Worm (Caenorhabditis elegans) whole organism, L2 larva: ENCODE results near the gene W08F4.12.

ENCODE experiments used
- C34F6.9 ChIP-seq: fragments of 150-350 bp; optimal IDR thresholded peaks from 2 replicates; lab custom pipeline; 2014; ENCODE audit warnings: missing biosample characterization, missing genetic modification characterization
- R02D3.7 ChIP-seq: fragments of 150-350 bp; optimal IDR thresholded peaks from 2 replicates; lab custom pipeline; 2014; ENCODE audit warnings: missing biosample characterization, missing genetic modification characterization
- Y55F3AM.14 ChIP-seq: fragments of 200-800 bp; sonication (Bioruptor generic); optimal IDR thresholded peaks from 2 replicates; lab custom pipeline; 2018; ENCODE audit warnings: mild to moderate bottlenecking, missing genetic modification characterization, missing compliant biosample characterization
- alr-1 ChIP-seq: fragments of 150-350 bp; optimal IDR thresholded peaks from 2 replicates; lab custom pipeline; 2014; ENCODE audit warnings: missing biosample characterization, missing genetic modification characterization
- aly-2 ChIP-seq: fragments of 150-350 bp; optimal IDR thresholded peaks from 2 replicates; lab custom pipeline; 2014; ENCODE audit warnings: missing biosample characterization, missing genetic modification characterization
- blmp-1 ChIP-seq: sonication (generic microtip); optimal IDR thresholded peaks from 2 replicates; lab custom pipeline; 2017; ENCODE audit warnings: missing genetic modification characterization, mild to moderate bottlenecking, missing compliant biosample characterization, antibody characterized with exemption, moderate library complexity; ENCODE audit not compliant: insufficient read depth
- ceh-16 ChIP-seq: fragments of 150-350 bp; optimal IDR thresholded peaks from 2 replicates; lab custom pipeline; 2014; ENCODE audit warnings: missing biosample characterization, missing genetic modification characterization
- ceh-82 ChIP-seq: fragments of 150-350 bp; optimal IDR thresholded peaks from 2 replicates; lab custom pipeline; 2014; ENCODE audit warnings: missing biosample characterization, missing genetic modification characterization
- crh-2 ChIP-seq: sonication (generic microtip); optimal IDR thresholded peaks from 2 replicates; lab custom pipeline; 2017; ENCODE audit warnings: missing biosample characterization, missing genetic modification characterization
- egl-27 ChIP-seq: sonication (generic microtip); optimal IDR thresholded peaks from 3 replicates; lab custom pipeline; 2017; ENCODE audit warnings: missing biosample characterization, missing genetic modification reagents, missing genetic modification characterization
- elt-1 ChIP-seq: fragments of 150-350 bp; optimal IDR thresholded peaks from 2 replicates; lab custom pipeline; 2014; ENCODE audit warnings: missing biosample characterization, missing genetic modification characterization
- elt-3 ChIP-seq: sonication (generic microtip); optimal IDR thresholded peaks from 2 replicates; lab custom pipeline; 2017; ENCODE audit warnings: missing biosample characterization, missing genetic modification characterization
- fos-1 ChIP-seq: fragments of 150-350 bp; optimal IDR thresholded peaks from 2 replicates; lab custom pipeline; 2014; ENCODE audit warnings: missing biosample characterization, missing genetic modification characterization
- gmeb-1 ChIP-seq: fragments of 150-350 bp; optimal IDR thresholded peaks from 2 replicates; lab custom pipeline; 2014; ENCODE audit warnings: missing biosample characterization, missing genetic modification characterization
- lin-39 ChIP-seq: fragments of 150-350 bp; optimal IDR thresholded peaks from 2 replicates; lab custom pipeline; 2014; ENCODE audit warnings: missing biosample characterization, missing genetic modification reagents, missing genetic modification characterization
- lsy-2 ChIP-seq, 2 experiments: fragments of 150-350 bp in 1 of 2; sonication (generic microtip) in 1 of 2; optimal IDR thresholded peaks; 2 replicates each; lab custom pipeline; 2014 to 2017; ENCODE audit warnings: missing biosample characterization in 2 of 2, missing genetic modification characterization in 2 of 2
- mab-5 ChIP-seq: fragments of 150-350 bp; optimal IDR thresholded peaks from 2 replicates; lab custom pipeline; 2014; ENCODE audit warnings: missing biosample characterization, missing genetic modification characterization
- mbf-1 ChIP-seq: sonication (generic microtip); optimal IDR thresholded peaks from 2 replicates; lab custom pipeline; 2017; ENCODE audit warnings: missing biosample characterization, missing genetic modification characterization
- mdl-1 ChIP-seq, 2 experiments: fragments of 150-350 bp in 1 of 2; sonication (generic microtip) in 1 of 2; optimal IDR thresholded peaks; 2 replicates each; lab custom pipeline; 2017; ENCODE audit warnings: missing biosample characterization in 2 of 2, missing genetic modification characterization in 2 of 2
- nhr-10 ChIP-seq: sonication (generic microtip); optimal IDR thresholded peaks from 2 replicates; lab custom pipeline; 2017; ENCODE audit warnings: missing biosample characterization, missing genetic modification characterization
- nhr-11 ChIP-seq: fragments of 150-350 bp; optimal IDR thresholded peaks from 2 replicates; lab custom pipeline; 2014; ENCODE audit warnings: missing biosample characterization, missing genetic modification characterization
- nhr-12 ChIP-seq: fragments of 150-350 bp; optimal IDR thresholded peaks from 2 replicates; lab custom pipeline; 2014; ENCODE audit warnings: missing biosample characterization, missing genetic modification characterization
- nhr-129 ChIP-seq: fragments of 150-350 bp; optimal IDR thresholded peaks from 2 replicates; lab custom pipeline; 2014; ENCODE audit warnings: missing biosample characterization, missing genetic modification characterization
- nhr-21 ChIP-seq: fragments of 150-350 bp; optimal IDR thresholded peaks from 2 replicates; lab custom pipeline; 2014; ENCODE audit warnings: missing biosample characterization, missing genetic modification characterization
- nhr-23 ChIP-seq: fragments of 150-350 bp; optimal IDR thresholded peaks from 2 replicates; lab custom pipeline; 2014; ENCODE audit warnings: missing biosample characterization, missing genetic modification reagents, missing genetic modification characterization
- nhr-6 ChIP-seq: fragments of 150-350 bp; optimal IDR thresholded peaks from 2 replicates; lab custom pipeline; 2014; ENCODE audit warnings: missing biosample characterization, missing genetic modification characterization
- sem-4 ChIP-seq: fragments of 150-350 bp; optimal IDR thresholded peaks from 2 replicates; lab custom pipeline; 2014; ENCODE audit warnings: missing biosample characterization, missing genetic modification reagents, missing genetic modification characterization
- sma-9 ChIP-seq, 2 experiments: fragments of 150-350 bp in 1 of 2; sonication (generic microtip) in 1 of 2; optimal IDR thresholded peaks; 2 replicates each; lab custom pipeline; 2014 to 2016; ENCODE audit warnings: missing genetic modification characterization in 2 of 2, mild to moderate bottlenecking in 1 of 2, missing biosample characterization in 1 of 2, missing compliant biosample characterization in 1 of 2, missing genetic modification reagents in 1 of 2, moderate library complexity in 1 of 2
- unc-39 ChIP-seq: fragments of 150-350 bp; optimal IDR thresholded peaks from 2 replicates; lab custom pipeline; 2014; ENCODE audit warnings: missing biosample characterization, missing genetic modification characterization
- unc-55 ChIP-seq: fragments of 150-350 bp; sonication (generic microtip); optimal IDR thresholded peaks from 3 replicates; lab custom pipeline; 2014; ENCODE audit warnings: missing biosample characterization, missing genetic modification reagents, missing genetic modification characterization
- zag-1 ChIP-seq: fragments of 150-350 bp; optimal IDR thresholded peaks from 2 replicates; lab custom pipeline; 2014; ENCODE audit warnings: missing biosample characterization, missing genetic modification characterization
- ztf-1 ChIP-seq: fragments of 200-800 bp; sonication (Bioruptor generic); conservative IDR thresholded peaks from 2 replicates; pipeline ENCODE4 v1.3.6; 2022; ENCODE audit warnings: missing genetic modification characterization, missing compliant biosample characterization
- ztf-11 ChIP-seq: sonication (generic microtip); optimal IDR thresholded peaks from 2 replicates; lab custom pipeline; 2017; ENCODE audit warnings: missing biosample characterization, missing genetic modification characterization
- ztf-4 ChIP-seq: fragments of 150-350 bp; optimal IDR thresholded peaks from 2 replicates; lab custom pipeline; 2014; ENCODE audit warnings: missing biosample characterization, missing genetic modification characterization

The W08F4.12 gene

ce11 chrII:602969-603368 lies 18.7 kb upstream of the W08F4.12 start (continued):
- TF ChIP-seq sma-9 (GFP tag; optimal IDR thresholded peaks at IDR 0.05; lab: Kevin White, UChicago): peak; percentile 54
- TF ChIP-seq sma-9 (tag; optimal IDR thresholded peaks at IDR 0.05; lab: Kevin White, UChicago): no peak
- no peak for TF ChIP-seq nhr-6 (tag; lab: Kevin White, UChicago)
- no peak for TF ChIP-seq ztf-11 (tag; lab: Kevin White, UChicago)
- peak; percentile 84 for TF ChIP-seq unc-55 (GFP tag; lab: Kevin White, UChicago)
- peak; percentile 69 for TF ChIP-seq sem-4 (tag; lab: Kevin White, UChicago)
- no peak for TF ChIP-seq alr-1
- peak in 1 of 2 experiments; percentile 66 for TF ChIP-seq mdl-1 (tag; optimal IDR thresholded peaks at IDR 0.05; lab: Kevin White, UChicago)
- TF ChIP-seq Y55F3AM.14 (GFP tag; lab: Kevin White, UChicago): no peak
- peak in 1 of 2 experiments; percentile 77 for TF ChIP-seq lsy-2 (tag; optimal IDR thresholded peaks at IDR 0.05; lab: Kevin White, UChicago)
- TF ChIP-seq, all 48 proteins: peak for 16

- TF ChIP-seq ceh-82 (tag; lab: Kevin White, UChicago) (no peak), egl-27 (tag; lab: Kevin White, UChicago) (no peak), nhr-12 (tag; lab: Kevin White, UChicago) (no peak), unc-39 (tag; lab: Kevin White, UChicago) (no peak), mab-5 (tag; lab: Kevin White, UChicago) (no peak), nhr-23 (no peak), blmp-1 (tag; lab: Kevin White, UChicago) (no peak), mbf-1 (tag; lab: Kevin White, UChicago) (no peak), ceh-16 (tag; lab: Kevin White, UChicago) (no peak), elt-3 (tag; lab: Kevin White, UChicago) (no peak), nhr-11 (tag; lab: Kevin White, UChicago) (no peak), R02D3.7 (no peak), lsy-2 (tag; optimal IDR thresholded peaks at IDR 0.05; lab: Kevin White, UChicago) (no peak), nhr-10 (no peak), lin-39 (tag; lab: Kevin White, UChicago) (no peak), C34F6.9 (tag; lab: Kevin White, UChicago) (no peak), nhr-21 (tag; lab: Kevin White, UChicago) (no peak), Y55F3AM.14 (GFP tag; lab: Kevin White, UChicago) (no peak)
Observed at ce11 chrII:602020-602419, 17.8 kb upstream of the W08F4.12 start, which contains the start of gene nhl-3. Gene nhl-3 (minus strand): TSS chrII:602120.

- TF ChIP-seq egl-27 (tag; lab: Kevin White, UChicago): peak; percentile 49
- TF ChIP-seq elt-1 (tag; lab: Kevin White, UChicago): no peak
- TF ChIP-seq fos-1: no peak
- peak; percentile 79 for TF ChIP-seq unc-55 (GFP tag; lab: Kevin White, UChicago)
- TF ChIP-seq C34F6.9 (tag; lab: Kevin White, UChicago): peak; percentile 70
- peak; percentile 74 for TF ChIP-seq nhr-129
- peak; percentile 21 for TF ChIP-seq mab-5 (tag; lab: Kevin White, UChicago)
- TF ChIP-seq crh-2 (tag; lab: Kevin White, UChicago): peak; percentile 58
- TF ChIP-seq gmeb-1 (tag; lab: Kevin White, UChicago): peak; percentile 32
- no peak for TF ChIP-seq ztf-4 (tag; lab: Kevin White, UChicago)
- TF ChIP-seq lsy-2 (tag; optimal IDR thresholded peaks at IDR 0.05; lab: Kevin White, UChicago): peak in 1 of 2 experiments; percentile 65
- TF ChIP-seq aly-2 (tag; lab: Kevin White, UChicago): no peak
- TF ChIP-seq ztf-1: no peak
- peak; percentile 78 for TF ChIP-seq sma-9 (GFP tag; optimal IDR thresholded peaks at IDR 0.05; lab: Kevin White, UChicago)
- TF ChIP-seq sma-9 (tag; optimal IDR thresholded peaks at IDR 0.05; lab: Kevin White, UChicago): no peak
- peak; percentile 10 to 67 for TF ChIP-seq mdl-1 (tag; optimal IDR thresholded peaks at IDR 0.05; lab: Kevin White, UChicago)
Observed at ce11 chrII:601305-601704, 17.1 kb upstream of the W08F4.12 start.

- TF ChIP-seq nhr-11 (tag; lab: Kevin White, UChicago) (no peak), zag-1 (tag; lab: Kevin White, UChicago) (no peak), nhr-6 (tag; lab: Kevin White, UChicago) (no peak), mdl-1 (tag; optimal IDR thresholded peaks at IDR 0.05; lab: Kevin White, UChicago) (no peak)
Observed at ce11 chrII:596702-597101, 12.5 kb upstream of the W08F4.12 start.
